Worm (Caenorhabditis elegans) whole organism, L4/young adult: ENCODE measurements around the gene srh-105.

Experiments
- W03F9.2 ChIP-seq: fragments of 150-350 bp; optimal IDR thresholded peaks from 2 replicates; lab custom pipeline; 2014; ENCODE audit warnings: missing biosample characterization, missing genetic modification characterization
- him-1 ChIP-seq: sonication (generic microtip); optimal IDR thresholded peaks from 2 replicates; lab custom pipeline; 2016; ENCODE audit warnings: missing genotype, missing genetic modification reagents, missing genetic modification characterization, missing compliant biosample characterization

- no peak for TF ChIP-seq W03F9.2 (tag; lab: Kevin White, UChicago)
- TF ChIP-seq him-1 (tag; lab: Kevin White, UChicago), result no peak
Measured at ce11 chrII:511968-512367, 2.8 kb upstream of the srh-105 start.
